Worm (Caenorhabditis elegans) whole organism, early embryonic: ENCODE data around the gene C52A11.3.

Experiments used
- B0310.2 ChIP-seq: sonication (generic microtip); optimal IDR thresholded peaks from 2 replicates; lab custom pipeline; 2016; ENCODE audit warnings: mild to moderate bottlenecking, missing genetic modification characterization, missing compliant biosample characterization
- F13C5.2 ChIP-seq: sonication (generic microtip); optimal IDR thresholded peaks from 2 replicates; lab custom pipeline; 2017; ENCODE audit warnings: mild to moderate bottlenecking, missing genetic modification characterization, inconsistent platforms, missing compliant biosample characterization
- aly-1 ChIP-seq: sonication (generic microtip); optimal IDR thresholded peaks from 2 replicates; lab custom pipeline; 2016; ENCODE audit warnings: missing genetic modification characterization, missing compliant biosample characterization
- ama-1 ChIP-seq: fragments of 150-350 bp; optimal IDR thresholded peaks from 2 replicates; lab custom pipeline; 2014
- ceh-13 ChIP-seq: fragments of 200-800 bp; sonication (Bioruptor generic); optimal IDR thresholded peaks from 2 replicates; lab custom pipeline; 2018; ENCODE audit warnings: mild to moderate bottlenecking, missing genetic modification characterization, missing compliant biosample characterization
- ceh-36 ChIP-seq: sonication (generic microtip); optimal IDR thresholded peaks from 2 replicates; lab custom pipeline; 2016; ENCODE audit warnings: missing genetic modification characterization, inconsistent platforms, missing compliant biosample characterization
- ets-7 ChIP-seq: sonication (generic microtip); optimal IDR thresholded peaks from 2 replicates; lab custom pipeline; 2016; ENCODE audit warnings: missing genotype, missing genetic modification characterization, missing compliant biosample characterization
- flt-1 ChIP-seq: fragments of 200-800 bp; sonication (Bioruptor generic); IDR thresholded peaks from 2 replicates; pipeline ENCODE4 v1.3.6; 2022; ENCODE audit warnings: missing genetic modification characterization, missing compliant biosample characterization
- hmbx-1 ChIP-seq: sonication (generic microtip); optimal IDR thresholded peaks from 2 replicates; lab custom pipeline; 2016; ENCODE audit warnings: mild to moderate bottlenecking, missing genetic modification characterization, missing compliant biosample characterization
- hmg-4 ChIP-seq: fragments of 200-800 bp; sonication (Bioruptor generic); optimal IDR thresholded peaks from 2 replicates; lab custom pipeline; 2018; ENCODE audit warnings: mild to moderate bottlenecking, missing genetic modification characterization, missing compliant biosample characterization
- hnd-1 ChIP-seq: sonication (generic microtip); optimal IDR thresholded peaks from 2 replicates; lab custom pipeline; 2016; ENCODE audit warnings: missing genetic modification characterization, missing compliant biosample characterization
- pes-1 ChIP-seq: fragments of 200-800 bp; sonication (Bioruptor generic); IDR thresholded peaks from 2 replicates; pipeline ENCODE4 v1.3.6; 2022; ENCODE audit warnings: missing genetic modification reagents, missing genetic modification characterization, missing compliant biosample characterization
- scrt-1 ChIP-seq: fragments of 200-800 bp; sonication (Bioruptor generic); IDR thresholded peaks from 2 replicates; pipeline ENCODE4 v1.3.6; 2022; ENCODE audit warnings: missing genetic modification characterization, missing compliant biosample characterization
- sea-1 ChIP-seq: fragments of 200-800 bp; sonication (Bioruptor generic); conservative IDR thresholded peaks from 2 replicates; pipeline ENCODE4 v1.3.6; 2022; ENCODE audit warnings: missing genetic modification characterization, missing compliant biosample characterization
- tbx-11 ChIP-seq: fragments of 200-800 bp; sonication (Bioruptor generic); IDR thresholded peaks from 2 replicates; pipeline ENCODE4 v1.3.6; 2022; ENCODE audit warnings: missing genetic modification characterization, missing compliant biosample characterization
- tbx-37 ChIP-seq: fragments of 200-800 bp; sonication (Bioruptor generic); conservative IDR thresholded peaks from 2 replicates; pipeline ENCODE4 v1.3.6; 2022; ENCODE audit warnings: missing genetic modification reagents, missing genetic modification characterization, missing compliant biosample characterization
- tra-4 ChIP-seq: sonication (generic microtip); optimal IDR thresholded peaks from 2 replicates; lab custom pipeline; 2017; ENCODE audit warnings: missing genetic modification characterization, missing compliant biosample characterization

Gene C52A11.3

ce11 chrII:10719931-10720330 is 17.2 kb upstream of the C52A11.3 start, which contains the start of gene mks-5:
TSS of gene mks-5 (plus strand) at chrII:10720231.
- TF ChIP-seq sea-1 (GFP tag; lab: Robert Waterston, UW) (no peak), ceh-13 (GFP tag; lab: Kevin White, UChicago) (no peak), flt-1 (GFP tag; lab: Robert Waterston, UW) (no peak), pes-1 (no peak), aly-1 (no peak), hnd-1 (tag; lab: Kevin White, UChicago) (no peak), hmbx-1 (tag; lab: Kevin White, UChicago) (no peak), B0310.2 (no peak), ama-1 (lab: Kevin White, UChicago) (no peak), hmg-4 (GFP tag; lab: Kevin White, UChicago) (no peak), scrt-1 (no peak), F13C5.2 (no peak), ets-7 (no peak), tbx-11 (GFP tag; lab: Robert Waterston, UW) (no peak), tbx-37 (GFP tag; lab: Robert Waterston, UW) (no peak), ceh-36 (tag; lab: Kevin White, UChicago) (no peak), tra-4 (tag; lab: Kevin White, UChicago) (no peak)

DNA sequence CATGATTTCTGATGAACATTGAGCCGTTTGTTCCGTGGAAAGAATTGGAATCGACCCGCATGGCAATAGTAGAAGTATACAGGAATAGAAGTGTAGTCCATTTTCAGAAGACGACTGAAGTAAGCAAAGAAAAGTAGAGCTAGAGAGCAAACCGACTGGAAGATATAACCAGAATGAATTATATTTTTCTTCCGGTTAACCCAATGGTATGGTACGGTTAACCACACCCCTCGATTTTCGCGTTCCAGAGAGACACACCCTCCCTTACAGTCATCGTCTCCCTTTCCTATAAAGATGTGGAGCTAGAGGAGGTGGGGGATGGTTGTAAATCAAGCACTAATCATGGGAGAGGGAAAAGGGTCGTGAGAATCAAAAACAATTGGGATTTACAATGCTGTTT is 14.1 kb upstream of the C52A11.3 start, which contains the start of gene C09G5.14:
C09G5.14 (minus strand) TSS at position 101 of the 400 bp plus-strand sequence.
- TF ChIP-seq flt-1 (GFP tag; lab: Robert Waterston, UW) = no peak
- no peak for TF ChIP-seq sea-1 (GFP tag; lab: Robert Waterston, UW)
- no peak for TF ChIP-seq tra-4 (tag; lab: Kevin White, UChicago)
- no peak for TF ChIP-seq hmg-4 (GFP tag; lab: Kevin White, UChicago)
- TF ChIP-seq ceh-13 (GFP tag; lab: Kevin White, UChicago) = no peak

DNA sequence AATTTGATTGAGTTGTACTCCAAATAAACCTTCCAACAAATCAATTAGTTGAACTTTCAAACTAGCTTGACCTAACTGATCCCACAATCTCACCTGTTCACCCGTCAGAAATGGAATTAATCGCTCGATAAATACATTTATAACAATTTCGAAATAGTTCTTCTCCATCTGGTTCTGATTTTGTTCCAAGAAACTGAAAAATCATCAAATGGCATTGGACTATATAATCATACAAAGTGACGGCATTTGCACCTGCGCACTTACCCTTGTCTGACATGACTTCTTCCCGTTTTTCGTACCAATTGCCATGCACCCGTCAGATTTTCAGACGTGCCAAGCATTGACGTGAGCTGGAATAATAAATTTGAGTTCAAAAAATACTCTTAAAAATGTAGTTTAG is 6.5 kb upstream of the C52A11.3 start:
- TF ChIP-seq ama-1 (lab: Kevin White, UChicago) (no peak), F13C5.2 (no peak), ets-7 (no peak), ceh-36 (tag; lab: Kevin White, UChicago) (no peak), tbx-37 (GFP tag; lab: Robert Waterston, UW) (no peak), ceh-13 (GFP tag; lab: Kevin White, UChicago) (no peak), tbx-11 (GFP tag; lab: Robert Waterston, UW) (no peak), sea-1 (GFP tag; lab: Robert Waterston, UW) (no peak), pes-1 (no peak), flt-1 (GFP tag; lab: Robert Waterston, UW) (no peak), aly-1 (no peak), tra-4 (tag; lab: Kevin White, UChicago) (no peak), scrt-1 (no peak), hnd-1 (tag; lab: Kevin White, UChicago) (no peak), hmbx-1 (tag; lab: Kevin White, UChicago) (no peak), hmg-4 (GFP tag; lab: Kevin White, UChicago) (no peak), B0310.2 (no peak)

- TF ChIP-seq ets-7 (no peak), ceh-36 (tag; lab: Kevin White, UChicago) (no peak), hmg-4 (GFP tag; lab: Kevin White, UChicago) (no peak), tbx-37 (GFP tag; lab: Robert Waterston, UW) (no peak), scrt-1 (no peak), flt-1 (GFP tag; lab: Robert Waterston, UW) (no peak), hmbx-1 (tag; lab: Kevin White, UChicago) (no peak), ceh-13 (GFP tag; lab: Kevin White, UChicago) (no peak), aly-1 (no peak), B0310.2 (no peak), sea-1 (GFP tag; lab: Robert Waterston, UW) (no peak)
These were observed 5.6 kb upstream of the C52A11.3 start, which contains the start of gene glb-12 for ce11 chrII:10731552-10731951. TSS of gene glb-12 (minus strand) at chrII:10731652.

ce11 chrII:10744801-10745200 is 7.6 kb downstream of the C52A11.3 start:
- TF ChIP-seq F13C5.2 = no peak
- TF ChIP-seq tra-4 (tag; lab: Kevin White, UChicago) = no peak
- TF ChIP-seq ama-1 (lab: Kevin White, UChicago) = no peak
- no peak for TF ChIP-seq sea-1 (GFP tag; lab: Robert Waterston, UW)
- TF ChIP-seq tbx-37 (GFP tag; lab: Robert Waterston, UW) = no peak
- TF ChIP-seq ets-7 = no peak
- no peak for TF ChIP-seq hnd-1 (tag; lab: Kevin White, UChicago)
- TF ChIP-seq scrt-1 = no peak
- TF ChIP-seq aly-1 = no peak
- TF ChIP-seq hmg-4 (GFP tag; lab: Kevin White, UChicago) = no peak

- TF ChIP-seq pes-1 (no peak), F13C5.2 (no peak), hmbx-1 (tag; lab: Kevin White, UChicago) (no peak), tbx-11 (GFP tag; lab: Robert Waterston, UW) (no peak), B0310.2 (no peak), tra-4 (tag; lab: Kevin White, UChicago) (no peak), sea-1 (GFP tag; lab: Robert Waterston, UW) (no peak), hmg-4 (GFP tag; lab: Kevin White, UChicago) (no peak), hnd-1 (tag; lab: Kevin White, UChicago) (no peak), ceh-36 (tag; lab: Kevin White, UChicago) (no peak), tbx-37 (GFP tag; lab: Robert Waterston, UW) (no peak), ets-7 (no peak), ceh-13 (GFP tag; lab: Kevin White, UChicago) (no peak), flt-1 (GFP tag; lab: Robert Waterston, UW) (no peak), ama-1 (lab: Kevin White, UChicago) (no peak), scrt-1 (no peak), aly-1 (no peak)
These were observed 16.5 kb downstream of the C52A11.3 start for ce11 chrII:10753694-10754093.

- TF ChIP-seq ceh-36 (tag; lab: Kevin White, UChicago) (no peak), scrt-1 (no peak), hnd-1 (tag; lab: Kevin White, UChicago) (no peak), ceh-13 (GFP tag; lab: Kevin White, UChicago) (no peak), aly-1 (no peak), sea-1 (GFP tag; lab: Robert Waterston, UW) (no peak), hmbx-1 (tag; lab: Kevin White, UChicago) (no peak), tra-4 (tag; lab: Kevin White, UChicago) (no peak), ets-7 (no peak), F13C5.2 (no peak), ama-1 (lab: Kevin White, UChicago) (no peak), flt-1 (GFP tag; lab: Robert Waterston, UW) (no peak), B0310.2 (no peak)
These were observed 18.3 kb downstream of the C52A11.3 start for ce11 chrII:10755455-10755854.
